Worm (Caenorhabditis elegans) whole organism, midembryonic: Measurements from ENCODE around the gene ced-7.

Source experiments
- T22C8.4 ChIP-seq: fragments of 200-800 bp; sonication (Bioruptor generic); IDR thresholded peaks from 2 replicates; pipeline ENCODE4 v1.3.6; 2022; ENCODE audit warnings: missing genetic modification characterization, missing compliant biosample characterization
- cog-1 ChIP-seq: sonication (generic microtip); optimal IDR thresholded peaks from 2 replicates; lab custom pipeline; 2016; ENCODE audit warnings: missing genetic modification characterization, missing compliant biosample characterization
- med-1 ChIP-seq: sonication (generic microtip); optimal IDR thresholded peaks from 2 replicates; lab custom pipeline; 2017; ENCODE audit warnings: missing genetic modification characterization, mild to moderate bottlenecking, missing compliant biosample characterization, antibody characterized with exemption, missing genetic modification reagents; ENCODE audit not compliant: insufficient read depth
- ztf-23 ChIP-seq: fragments of 200-800 bp; sonication (Bioruptor generic); IDR thresholded peaks from 2 replicates; pipeline ENCODE4 v1.3.6; 2022; ENCODE audit warnings: missing genetic modification reagents, missing genetic modification characterization, missing compliant biosample characterization
- ztf-29 ChIP-seq: fragments of 200-800 bp; sonication (Bioruptor generic); IDR thresholded peaks from 2 replicates; pipeline ENCODE4 v1.3.6; 2022; ENCODE audit warnings: missing genetic modification reagents, missing genetic modification characterization, missing compliant biosample characterization

- TF ChIP-seq med-1 (GFP tag; lab: Kevin White, UChicago): no peak
- TF ChIP-seq T22C8.4 (GFP tag; lab: Robert Waterston, UW): no peak
- no peak for TF ChIP-seq ztf-23
- TF ChIP-seq ztf-29 (GFP tag; lab: Robert Waterston, UW): no peak
- TF ChIP-seq cog-1 (tag; lab: Kevin White, UChicago): no peak
Observed at ce11 chrIII:9583224-9583623, 3.3 kb upstream of the ced-7 start.
